Worm (Caenorhabditis elegans): ENCODE measurements around the gene M117.3.

Gene M117.3

DNA sequence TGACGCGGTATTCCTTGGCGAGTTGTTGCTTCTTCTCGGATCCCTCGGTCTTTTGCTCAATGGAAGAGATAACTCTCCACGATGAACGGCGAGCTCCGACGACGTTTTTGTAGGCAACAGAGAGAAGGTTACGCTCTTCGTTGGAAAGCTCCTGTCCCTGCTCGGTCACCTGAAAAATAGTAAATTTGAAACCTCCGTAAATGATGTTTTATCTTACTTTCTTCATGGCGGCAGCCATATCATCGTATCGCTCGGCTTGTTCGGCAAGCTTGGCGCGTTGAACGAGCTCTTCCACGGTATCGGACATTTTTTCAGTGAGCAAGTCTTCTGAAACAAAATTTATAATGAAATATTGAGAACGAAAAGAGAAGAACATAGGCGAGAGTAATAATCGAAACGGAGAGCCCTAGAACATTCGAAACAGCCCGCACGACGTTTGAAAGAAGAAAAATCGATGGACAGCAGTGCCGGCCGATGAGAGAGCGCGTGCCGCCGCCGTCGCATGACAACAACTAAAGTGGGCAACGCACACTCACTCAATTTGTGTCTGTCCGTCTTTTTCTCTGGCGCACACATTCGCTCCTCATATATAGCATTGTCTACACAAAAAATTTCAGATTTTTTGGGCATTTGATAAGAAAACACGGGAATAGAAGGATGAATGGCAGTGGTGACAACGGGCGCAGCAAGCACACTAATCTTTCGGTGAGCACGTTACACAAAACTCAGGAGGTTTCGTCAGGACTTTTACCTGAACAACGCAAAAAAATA lies at the start of gene M117.3, which contains the start of gene par-5:
Gene M117.3, plus strand, starts transcription at position 616 of the 771 bp plus-strand sequence.
Gene par-5, minus strand, starts transcription at position 334 of the 771 bp plus-strand sequence.
- TF ChIP-seq snpc-4 (tag; optimal IDR thresholded peaks at IDR 0.05): peak; percentile 25
- no peak for TF ChIP-seq nhr-77 (tag; optimal IDR thresholded peaks at IDR 0.05)
- TF ChIP-seq lin-39 (tag; optimal IDR thresholded peaks at IDR 0.05): no peak
- TF ChIP-seq ceh-82 (tag; optimal IDR thresholded peaks at IDR 0.05): no peak
- TF ChIP-seq nhr-23 (tag; optimal IDR thresholded peaks at IDR 0.05): no peak
- no peak for TF ChIP-seq skn-1 (tag; optimal IDR thresholded peaks at IDR 0.05)
- peak; percentile 18 for TF ChIP-seq sem-4 (tag; optimal IDR thresholded peaks at IDR 0.05)
- no peak for TF ChIP-seq nhr-12 (tag; optimal IDR thresholded peaks at IDR 0.05)
- TF ChIP-seq blmp-1 (tag; optimal IDR thresholded peaks at IDR 0.05; ENCODE audit: insufficient read depth): no peak
- TF ChIP-seq nhr-10 (tag; optimal IDR thresholded peaks at IDR 0.05): no peak
- peak; percentile 79 for TF ChIP-seq F13H6.1 (tag; optimal IDR thresholded peaks at IDR 0.05)
- peak; percentile 29 for TF ChIP-seq nhr-25 (tag; optimal IDR thresholded peaks at IDR 0.05)
- no peak for TF ChIP-seq peb-1 (tag; optimal IDR thresholded peaks at IDR 0.05)
- TF ChIP-seq unc-39 (tag; optimal IDR thresholded peaks at IDR 0.05): no peak
- peak; percentile 82 for TF ChIP-seq zag-1 (tag; optimal IDR thresholded peaks at IDR 0.05)
- no peak for TF ChIP-seq ZK546.5 (tag; optimal IDR thresholded peaks at IDR 0.05)
- TF ChIP-seq alr-1 (tag; optimal IDR thresholded peaks at IDR 0.05): no peak
- TF ChIP-seq lin-11 (tag; optimal IDR thresholded peaks at IDR 0.05): peak; percentile 92
- TF ChIP-seq ztf-1 (GFP tag; conservative IDR thresholded peaks at IDR 0.05): no peak
- peak; percentile 41 for TF ChIP-seq sma-3 (GFP tag; optimal IDR thresholded peaks at IDR 0.05)
- TF ChIP-seq lin-13 (GFP tag; optimal IDR thresholded peaks at IDR 0.05): peak; percentile 59
- TF ChIP-seq ztf-11 (tag; optimal IDR thresholded peaks at IDR 0.05): no peak
- peak; percentile 81 for TF ChIP-seq crh-2 (tag; optimal IDR thresholded peaks at IDR 0.05)
- TF ChIP-seq aly-2 (tag; optimal IDR thresholded peaks at IDR 0.05): no peak
- no peak for TF ChIP-seq mbf-1 (tag; optimal IDR thresholded peaks at IDR 0.05)
- peak; percentile 56 for TF ChIP-seq nhr-6 (tag; optimal IDR thresholded peaks at IDR 0.05)
- peak; percentile 78 for TF ChIP-seq nhr-129 (tag; optimal IDR thresholded peaks at IDR 0.05)
- TF ChIP-seq ama-1 (optimal IDR thresholded peaks at IDR 0.05): peak; percentile 52
- no peak for TF ChIP-seq elt-1 (tag; optimal IDR thresholded peaks at IDR 0.05)
- no peak for TF ChIP-seq nhr-11 (tag; optimal IDR thresholded peaks at IDR 0.05)
- no peak for TF ChIP-seq unc-62 (GFP tag; optimal IDR thresholded peaks at IDR 0.05)
- TF ChIP-seq ztf-4 (tag; optimal IDR thresholded peaks at IDR 0.05): peak; percentile 8
- peak; percentile 73 to 87 for TF ChIP-seq mdl-1 (tag; optimal IDR thresholded peaks at IDR 0.05)
- TF ChIP-seq mab-5 (tag; optimal IDR thresholded peaks at IDR 0.05): peak; percentile 21
- no peak for TF ChIP-seq dmd-4 (tag; optimal IDR thresholded peaks at IDR 0.05)
- no peak for TF ChIP-seq elt-3 (tag; optimal IDR thresholded peaks at IDR 0.05)
- TF ChIP-seq ceh-16 (tag; optimal IDR thresholded peaks at IDR 0.05): no peak
- peak; percentile 77 for TF ChIP-seq Y55F3AM.14 (GFP tag; optimal IDR thresholded peaks at IDR 0.05)
- peak; percentile 81 for TF ChIP-seq C34F6.9 (tag; optimal IDR thresholded peaks at IDR 0.05)
- peak; percentile 74 for TF ChIP-seq fos-1 (tag; optimal IDR thresholded peaks at IDR 0.05)
- no peak for TF ChIP-seq R02D3.7 (tag; optimal IDR thresholded peaks at IDR 0.05)
- TF ChIP-seq sma-9 (GFP tag; optimal IDR thresholded peaks at IDR 0.05): peak; percentile 82
- TF ChIP-seq sma-9 (tag; optimal IDR thresholded peaks at IDR 0.05): no peak
- TF ChIP-seq lsy-2 (tag; optimal IDR thresholded peaks at IDR 0.05): peak; percentile 4 to 69
- TF ChIP-seq nhr-21 (tag; optimal IDR thresholded peaks at IDR 0.05): peak; percentile 39
- TF ChIP-seq unc-55 (GFP tag; optimal IDR thresholded peaks at IDR 0.05): peak; percentile 68
- TF ChIP-seq egl-27 (tag; optimal IDR thresholded peaks at IDR 0.05): peak; percentile 31
- TF ChIP-seq gmeb-1 (tag; optimal IDR thresholded peaks at IDR 0.05): peak; percentile 20
- no peak for TF ChIP-seq nhr-237 (tag; optimal IDR thresholded peaks at IDR 0.05)

All from whole organism, L2 larva.